Fruit fly (Drosophila melanogaster): Measurements from ENCODE around the gene CG45122.

DNA sequence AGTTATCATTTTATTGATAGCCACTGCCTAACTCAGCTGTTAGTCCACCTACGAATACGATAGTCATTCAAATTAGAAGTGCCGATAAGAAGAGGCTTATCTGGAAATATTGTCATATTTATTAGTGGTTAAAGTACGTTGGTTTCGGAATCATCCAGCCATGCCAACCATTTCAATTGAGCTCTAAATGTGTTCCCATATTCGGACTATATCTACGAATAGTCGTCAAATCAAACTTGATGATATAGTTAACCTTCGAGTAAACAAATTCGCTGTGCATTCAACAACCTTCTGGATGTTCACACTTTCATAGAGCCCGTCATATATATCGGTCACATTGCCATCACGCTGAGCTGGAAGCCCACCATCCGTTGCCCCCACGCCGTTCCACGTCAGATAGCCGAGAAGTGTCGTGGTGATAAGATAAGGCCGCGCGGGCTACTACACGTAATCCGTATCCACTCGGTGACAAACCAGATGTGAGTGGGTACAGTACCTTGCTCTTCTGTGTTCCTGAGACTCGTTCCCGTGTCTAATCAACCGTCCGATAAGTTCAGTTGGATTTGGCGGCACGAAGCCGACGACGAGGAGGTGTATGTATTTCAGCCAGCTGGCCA lies 25.6 kb upstream of the CG45122 start:
- TF ChIP-seq CG8924 (tag; optimal IDR thresholded peaks at IDR 0.05) (no peak), Dp (GFP tag; optimal IDR thresholded peaks at IDR 0.05) (no peak), Scr (GFP tag; IDR thresholded peaks at IDR 0.05; ENCODE audit: partially characterized antibody) (no peak), Oli (tag; optimal IDR thresholded peaks at IDR 0.05) (no peak), Ada2b (GFP tag; IDR thresholded peaks at IDR 0.05) (no peak)
